Worm (Caenorhabditis elegans) whole organism, late embryonic: Measurements from ENCODE around the gene klc-2.

Source experiments
- C38D4.7 ChIP-seq: fragments of 200-800 bp; sonication (Bioruptor generic); optimal IDR thresholded peaks from 2 replicates; lab custom pipeline; 2018; ENCODE audit warnings: mild to moderate bottlenecking, missing genetic modification characterization, moderate library complexity, missing compliant biosample characterization
- ama-1 ChIP-seq: fragments of 150-350 bp; optimal IDR thresholded peaks from 2 replicates; lab custom pipeline; 2014
- ets-4 ChIP-seq: sonication (generic microtip); optimal IDR thresholded peaks from 2 replicates; lab custom pipeline; 2016; ENCODE audit warnings: missing genetic modification characterization, missing compliant biosample characterization
- fkh-10 ChIP-seq: fragments of 150-350 bp; optimal IDR thresholded peaks from 2 replicates; lab custom pipeline; 2014; ENCODE audit warnings: missing biosample characterization, missing genetic modification reagents, missing genetic modification characterization
- hlh-6 ChIP-seq: sonication (generic microtip); optimal IDR thresholded peaks from 2 replicates; lab custom pipeline; 2016; ENCODE audit warnings: missing genotype, missing genetic modification characterization, missing compliant biosample characterization
- pat-9 ChIP-seq: fragments of 200-800 bp; sonication (Bioruptor generic); optimal IDR thresholded peaks from 2 replicates; lab custom pipeline; 2018; ENCODE audit warnings: mild to moderate bottlenecking, missing genetic modification characterization, moderate library complexity, missing compliant biosample characterization
- pha-4 ChIP-seq: fragments of 150-350 bp; optimal IDR thresholded peaks from 2 replicates; lab custom pipeline; 2018; ENCODE audit warnings: missing biosample characterization, missing genetic modification reagents, missing genetic modification characterization
- pros-1 ChIP-seq: fragments of 150-350 bp; optimal IDR thresholded peaks from 2 replicates; lab custom pipeline; 2014; ENCODE audit warnings: missing biosample characterization, missing genetic modification reagents, missing genetic modification characterization
- ref-2 ChIP-seq: sonication (generic microtip); optimal IDR thresholded peaks from 2 replicates; lab custom pipeline; 2016; ENCODE audit warnings: missing genetic modification characterization, missing compliant biosample characterization
- sdc-2 ChIP-seq: sonication (generic microtip); optimal IDR thresholded peaks from 2 replicates; lab custom pipeline; 2016; ENCODE audit warnings: missing genotype, missing genetic modification characterization, missing compliant biosample characterization
- tbx-2 ChIP-seq: sonication (generic microtip); optimal IDR thresholded peaks from 2 replicates; lab custom pipeline; 2016; ENCODE audit warnings: missing genetic modification characterization, missing compliant biosample characterization

DNA sequence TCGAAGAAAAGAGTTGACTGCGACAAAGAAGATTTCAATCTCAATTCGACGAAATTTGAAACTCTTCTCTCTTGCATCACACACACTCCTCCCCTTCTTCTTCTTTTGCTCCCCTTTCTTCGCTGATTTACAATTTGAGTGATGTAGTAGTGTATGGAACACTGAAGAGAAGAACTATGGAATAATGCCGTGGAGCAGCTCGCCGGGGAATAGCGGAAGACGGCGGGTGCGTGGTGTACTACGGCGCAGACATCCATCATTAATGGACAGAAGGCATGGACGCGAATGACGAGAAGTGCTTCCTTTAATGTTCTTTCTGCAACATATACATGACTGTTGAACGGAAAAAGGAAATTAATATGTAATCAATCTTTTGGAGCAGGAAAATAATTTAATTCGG, 1.6 kb upstream of the klc-2 start:
- TF ChIP-seq fkh-10 (GFP tag; lab: Kevin White, UChicago) (no peak), pros-1 (tag; lab: Kevin White, UChicago) (no peak), tbx-2 (tag; lab: Kevin White, UChicago) (no peak), ets-4 (tag; lab: Kevin White, UChicago) (no peak), pat-9 (no peak), ama-1 (lab: Kevin White, UChicago) (no peak), ref-2 (tag; lab: Kevin White, UChicago) (no peak), sdc-2 (tag; lab: Kevin White, UChicago) (no peak), pha-4 (tag; lab: Kevin White, UChicago) (no peak), C38D4.7 (GFP tag; lab: Kevin White, UChicago) (no peak), hlh-6 (tag; lab: Kevin White, UChicago) (no peak)
